Worm (Caenorhabditis elegans) whole organism, L2 larva: ENCODE results near the gene bre-1.
A peak's percentile ranks its signal among the peaks of the same experiment; 100 is the strongest.

Experiments
- C34F6.9 ChIP-seq: fragments of 150-350 bp; optimal IDR thresholded peaks from 2 replicates; lab custom pipeline; 2014; ENCODE audit warnings: missing biosample characterization, missing genetic modification characterization
- F13H6.1 ChIP-seq: sonication (generic microtip); optimal IDR thresholded peaks from 2 replicates; lab custom pipeline; 2016; ENCODE audit warnings: missing genetic modification characterization, missing compliant biosample characterization
- R02D3.7 ChIP-seq: fragments of 150-350 bp; optimal IDR thresholded peaks from 2 replicates; lab custom pipeline; 2014; ENCODE audit warnings: missing biosample characterization, missing genetic modification characterization
- Y55F3AM.14 ChIP-seq: fragments of 200-800 bp; sonication (Bioruptor generic); optimal IDR thresholded peaks from 2 replicates; lab custom pipeline; 2018; ENCODE audit warnings: mild to moderate bottlenecking, missing genetic modification characterization, missing compliant biosample characterization
- ZK546.5 ChIP-seq: sonication (generic microtip); optimal IDR thresholded peaks from 2 replicates; lab custom pipeline; 2017; ENCODE audit warnings: missing biosample characterization, missing genetic modification characterization
- ceh-82 ChIP-seq: fragments of 150-350 bp; optimal IDR thresholded peaks from 2 replicates; lab custom pipeline; 2014; ENCODE audit warnings: missing biosample characterization, missing genetic modification characterization
- elt-1 ChIP-seq: fragments of 150-350 bp; optimal IDR thresholded peaks from 2 replicates; lab custom pipeline; 2014; ENCODE audit warnings: missing biosample characterization, missing genetic modification characterization
- fos-1 ChIP-seq: fragments of 150-350 bp; optimal IDR thresholded peaks from 2 replicates; lab custom pipeline; 2014; ENCODE audit warnings: missing biosample characterization, missing genetic modification characterization
- lin-13 ChIP-seq: fragments of 150-350 bp; optimal IDR thresholded peaks from 2 replicates; lab custom pipeline; 2014; ENCODE audit warnings: missing biosample characterization, missing genetic modification reagents, missing genetic modification characterization
- lin-39 ChIP-seq: fragments of 150-350 bp; optimal IDR thresholded peaks from 2 replicates; lab custom pipeline; 2014; ENCODE audit warnings: missing biosample characterization, missing genetic modification reagents, missing genetic modification characterization
- lsy-2 ChIP-seq, 2 experiments: fragments of 150-350 bp in 1 of 2; sonication (generic microtip) in 1 of 2; optimal IDR thresholded peaks; 2 replicates each; lab custom pipeline; 2014 to 2017; ENCODE audit warnings: missing biosample characterization in 2 of 2, missing genetic modification characterization in 2 of 2
- mab-5 ChIP-seq: fragments of 150-350 bp; optimal IDR thresholded peaks from 2 replicates; lab custom pipeline; 2014; ENCODE audit warnings: missing biosample characterization, missing genetic modification characterization
- mdl-1 ChIP-seq, 2 experiments: fragments of 150-350 bp in 1 of 2; sonication (generic microtip) in 1 of 2; optimal IDR thresholded peaks; 2 replicates each; lab custom pipeline; 2017; ENCODE audit warnings: missing biosample characterization in 2 of 2, missing genetic modification characterization in 2 of 2
- nhr-10 ChIP-seq: sonication (generic microtip); optimal IDR thresholded peaks from 2 replicates; lab custom pipeline; 2017; ENCODE audit warnings: missing biosample characterization, missing genetic modification characterization
- nhr-12 ChIP-seq: fragments of 150-350 bp; optimal IDR thresholded peaks from 2 replicates; lab custom pipeline; 2014; ENCODE audit warnings: missing biosample characterization, missing genetic modification characterization
- nhr-129 ChIP-seq: fragments of 150-350 bp; optimal IDR thresholded peaks from 2 replicates; lab custom pipeline; 2014; ENCODE audit warnings: missing biosample characterization, missing genetic modification characterization
- nhr-21 ChIP-seq: fragments of 150-350 bp; optimal IDR thresholded peaks from 2 replicates; lab custom pipeline; 2014; ENCODE audit warnings: missing biosample characterization, missing genetic modification characterization
- nhr-23 ChIP-seq: fragments of 150-350 bp; optimal IDR thresholded peaks from 2 replicates; lab custom pipeline; 2014; ENCODE audit warnings: missing biosample characterization, missing genetic modification reagents, missing genetic modification characterization
- nhr-6 ChIP-seq: fragments of 150-350 bp; optimal IDR thresholded peaks from 2 replicates; lab custom pipeline; 2014; ENCODE audit warnings: missing biosample characterization, missing genetic modification characterization
- nhr-77 ChIP-seq: fragments of 150-350 bp; optimal IDR thresholded peaks from 2 replicates; lab custom pipeline; 2014; ENCODE audit warnings: missing biosample characterization, missing genetic modification characterization
- peb-1 ChIP-seq: fragments of 150-350 bp; optimal IDR thresholded peaks from 2 replicates; lab custom pipeline; 2014; ENCODE audit warnings: missing biosample characterization, missing genetic modification characterization
- skn-1 ChIP-seq: sonication (generic microtip); optimal IDR thresholded peaks from 2 replicates; lab custom pipeline; 2017; ENCODE audit warnings: missing biosample characterization, missing genetic modification characterization
- sma-9 ChIP-seq, 2 experiments: fragments of 150-350 bp in 1 of 2; sonication (generic microtip) in 1 of 2; optimal IDR thresholded peaks; 2 replicates each; lab custom pipeline; 2014 to 2016; ENCODE audit warnings: missing genetic modification characterization in 2 of 2, mild to moderate bottlenecking in 1 of 2, missing biosample characterization in 1 of 2, missing compliant biosample characterization in 1 of 2, missing genetic modification reagents in 1 of 2, moderate library complexity in 1 of 2
- snpc-4 ChIP-seq: fragments of 150-350 bp; optimal IDR thresholded peaks from 2 replicates; lab custom pipeline; 2014; ENCODE audit warnings: missing biosample characterization, missing genetic modification characterization
- unc-39 ChIP-seq: fragments of 150-350 bp; optimal IDR thresholded peaks from 2 replicates; lab custom pipeline; 2014; ENCODE audit warnings: missing biosample characterization, missing genetic modification characterization
- unc-62 ChIP-seq: fragments of 150-350 bp; optimal IDR thresholded peaks from 2 replicates; lab custom pipeline; 2014; ENCODE audit warnings: missing biosample characterization, missing genetic modification reagents, missing genetic modification characterization
- zag-1 ChIP-seq: fragments of 150-350 bp; optimal IDR thresholded peaks from 2 replicates; lab custom pipeline; 2014; ENCODE audit warnings: missing biosample characterization, missing genetic modification characterization
- ztf-1 ChIP-seq: fragments of 200-800 bp; sonication (Bioruptor generic); conservative IDR thresholded peaks from 2 replicates; pipeline ENCODE4 v1.3.6; 2022; ENCODE audit warnings: missing genetic modification characterization, missing compliant biosample characterization
- ztf-11 ChIP-seq: sonication (generic microtip); optimal IDR thresholded peaks from 2 replicates; lab custom pipeline; 2017; ENCODE audit warnings: missing biosample characterization, missing genetic modification characterization
- ztf-4 ChIP-seq: fragments of 150-350 bp; optimal IDR thresholded peaks from 2 replicates; lab custom pipeline; 2014; ENCODE audit warnings: missing biosample characterization, missing genetic modification characterization

Gene bre-1

ce11 chrIV:9021245-9021779 lies 34.2 kb downstream of the bre-1 start:
- TF ChIP-seq lin-39 (tag; lab: Kevin White, UChicago) (no peak), C34F6.9 (peak; percentile 34)

DNA sequence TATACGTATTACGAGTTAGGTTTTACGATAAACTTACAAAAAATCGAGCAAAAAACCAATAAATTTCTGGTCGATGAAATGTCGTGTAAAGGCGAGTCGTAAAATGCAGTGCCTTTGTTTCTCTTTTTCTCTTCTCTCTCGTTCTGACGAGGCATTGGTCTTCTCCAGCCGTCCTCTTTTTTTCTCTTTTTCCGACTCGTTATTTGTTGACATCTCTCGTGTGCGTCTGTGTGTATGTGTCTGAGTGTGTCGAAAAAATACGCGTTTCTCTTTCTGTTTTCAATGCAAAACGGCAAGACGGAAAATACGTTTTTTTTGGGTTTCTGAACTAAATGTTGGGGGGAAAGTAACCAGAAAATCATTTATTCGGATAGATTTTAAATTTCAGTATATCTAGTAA lies 45.5 kb downstream of the bre-1 start, which contains the start of gene C53D6.6:
C53D6.6 (minus strand) TSS at position 118 of the 400 bp plus-strand sequence.
- TF ChIP-seq nhr-129 (tag; lab: Kevin White, UChicago) (peak; percentile 66), nhr-21 (tag; lab: Kevin White, UChicago) (no peak), zag-1 (tag; lab: Kevin White, UChicago) (no peak), lin-13 (GFP tag; lab: Kevin White, UChicago) (no peak), sma-9 (GFP tag; optimal IDR thresholded peaks at IDR 0.05; lab: Kevin White, UChicago) (no peak), sma-9 (tag; optimal IDR thresholded peaks at IDR 0.05; lab: Kevin White, UChicago) (no peak), nhr-77 (no peak), C34F6.9 (peak; percentile 43), ztf-1 (GFP tag; lab: Robert Waterston, UW) (no peak), nhr-23 (tag; lab: Kevin White, UChicago) (no peak), mab-5 (tag; lab: Kevin White, UChicago) (no peak), lin-39 (tag; lab: Kevin White, UChicago) (no peak), fos-1 (tag; lab: Kevin White, UChicago) (peak; percentile 45)

ce11 chrIV:9034340-9034739 lies 47.3 kb downstream of the bre-1 start, which contains the start of gene C53D6.10:
Gene C53D6.10 (minus strand): TSS chrIV:9034440.
- TF ChIP-seq lin-13 (GFP tag; lab: Kevin White, UChicago), result no peak
- no peak for TF ChIP-seq nhr-12 (tag; lab: Kevin White, UChicago)
- TF ChIP-seq ztf-4 (tag; lab: Kevin White, UChicago), result no peak
- no peak for TF ChIP-seq ztf-1 (GFP tag; lab: Robert Waterston, UW)
- TF ChIP-seq sma-9 (GFP tag; optimal IDR thresholded peaks at IDR 0.05; lab: Kevin White, UChicago), result no peak
- TF ChIP-seq sma-9 (tag; optimal IDR thresholded peaks at IDR 0.05; lab: Kevin White, UChicago), result no peak
- TF ChIP-seq F13H6.1 (tag; lab: Kevin White, UChicago), result no peak
- no peak for TF ChIP-seq ztf-11 (tag; lab: Kevin White, UChicago)
- no peak for TF ChIP-seq snpc-4 (tag; lab: Kevin White, UChicago)
- TF ChIP-seq unc-39 (tag; lab: Kevin White, UChicago), result no peak
- TF ChIP-seq unc-62, result no peak
- no peak for TF ChIP-seq fos-1 (tag; lab: Kevin White, UChicago)
- TF ChIP-seq nhr-129 (tag; lab: Kevin White, UChicago), result no peak
- TF ChIP-seq nhr-6 (tag; lab: Kevin White, UChicago), result no peak
- TF ChIP-seq nhr-77, result no peak
- TF ChIP-seq lsy-2 (tag; optimal IDR thresholded peaks at IDR 0.05; lab: Kevin White, UChicago), result no peak
- TF ChIP-seq nhr-23 (tag; lab: Kevin White, UChicago), result no peak
- no peak for TF ChIP-seq elt-1 (tag; lab: Kevin White, UChicago)
- TF ChIP-seq lin-39 (tag; lab: Kevin White, UChicago), result no peak

DNA sequence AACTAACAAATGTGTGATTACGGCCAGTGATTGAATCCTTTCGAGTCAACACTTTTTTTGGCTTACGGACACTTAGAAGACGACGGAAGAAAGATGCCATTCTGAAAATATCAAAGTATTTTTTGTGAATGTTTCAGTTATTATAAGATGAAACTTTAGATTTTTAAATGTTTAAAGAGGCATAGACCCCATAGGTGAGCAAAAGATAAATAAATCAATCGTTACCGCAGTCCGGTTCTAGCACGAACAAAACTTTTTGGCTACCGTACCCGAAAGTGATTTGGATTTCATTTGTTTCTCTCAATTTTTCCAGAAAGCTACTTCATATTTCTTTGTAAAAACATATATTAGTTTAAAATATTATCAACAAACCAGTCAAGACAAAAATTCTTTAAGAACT lies 50.0 kb downstream of the bre-1 start, which contains the start of gene C53D6.7:
C53D6.7 (minus strand) TSS at position 101 of the 400 bp plus-strand sequence.
- TF ChIP-seq nhr-10 (tag; lab: Kevin White, UChicago) (no peak), peb-1 (tag; lab: Kevin White, UChicago) (no peak), Y55F3AM.14 (GFP tag; lab: Kevin White, UChicago) (no peak), lin-13 (GFP tag; lab: Kevin White, UChicago) (no peak), ztf-1 (GFP tag; lab: Robert Waterston, UW) (no peak), ZK546.5 (tag; lab: Kevin White, UChicago) (no peak), nhr-12 (tag; lab: Kevin White, UChicago) (no peak), R02D3.7 (tag; lab: Kevin White, UChicago) (no peak), mdl-1 (tag; optimal IDR thresholded peaks at IDR 0.05; lab: Kevin White, UChicago) (no peak), sma-9 (GFP tag; optimal IDR thresholded peaks at IDR 0.05; lab: Kevin White, UChicago) (no peak), sma-9 (tag; optimal IDR thresholded peaks at IDR 0.05; lab: Kevin White, UChicago) (no peak), ceh-82 (no peak), zag-1 (tag; lab: Kevin White, UChicago) (no peak), skn-1 (tag; lab: Kevin White, UChicago) (no peak), fos-1 (tag; lab: Kevin White, UChicago) (no peak), mab-5 (tag; lab: Kevin White, UChicago) (no peak)
